Worm (Caenorhabditis elegans): ENCODE measurements around the gene str-250.

The str-250 gene

ce11 chrV:13906166-13906565 is 12.3 kb upstream of the str-250 start, which contains the start of gene stdh-1:
Gene stdh-1 (plus strand): TSS chrV:13906492.
- TF ChIP-seq aly-2 (tag; optimal IDR thresholded peaks at IDR 0.05) (no peak), nhr-129 (tag; optimal IDR thresholded peaks at IDR 0.05) (peak; percentile 21), unc-62 (GFP tag; optimal IDR thresholded peaks at IDR 0.05) (no peak), nhr-6 (tag; optimal IDR thresholded peaks at IDR 0.05) (no peak), nhr-21 (tag; optimal IDR thresholded peaks at IDR 0.05) (peak; percentile 4), elt-3 (tag; optimal IDR thresholded peaks at IDR 0.05) (no peak), ceh-16 (tag; optimal IDR thresholded peaks at IDR 0.05) (no peak), mbf-1 (tag; optimal IDR thresholded peaks at IDR 0.05) (no peak), lin-11 (tag; optimal IDR thresholded peaks at IDR 0.05) (no peak), alr-1 (tag; optimal IDR thresholded peaks at IDR 0.05) (no peak), skn-1 (tag; optimal IDR thresholded peaks at IDR 0.05) (no peak), sma-9 (GFP tag; optimal IDR thresholded peaks at IDR 0.05) (peak; percentile 28), sma-9 (tag; optimal IDR thresholded peaks at IDR 0.05) (no peak), lsy-2 (tag; optimal IDR thresholded peaks at IDR 0.05) (no peak), ztf-4 (tag; optimal IDR thresholded peaks at IDR 0.05) (no peak), nhr-237 (tag; optimal IDR thresholded peaks at IDR 0.05) (no peak), nhr-12 (tag; optimal IDR thresholded peaks at IDR 0.05) (no peak), fos-1 (tag; optimal IDR thresholded peaks at IDR 0.05) (no peak), nhr-10 (tag; optimal IDR thresholded peaks at IDR 0.05) (no peak), C34F6.9 (tag; optimal IDR thresholded peaks at IDR 0.05) (peak; percentile 34), unc-39 (tag; optimal IDR thresholded peaks at IDR 0.05) (no peak), nhr-23 (tag; optimal IDR thresholded peaks at IDR 0.05) (no peak), zag-1 (tag; optimal IDR thresholded peaks at IDR 0.05) (no peak), mdl-1 (tag; optimal IDR thresholded peaks at IDR 0.05) (no peak), mab-5 (tag; optimal IDR thresholded peaks at IDR 0.05) (no peak), peb-1 (tag; optimal IDR thresholded peaks at IDR 0.05) (no peak), crh-2 (tag; optimal IDR thresholded peaks at IDR 0.05) (no peak), nhr-11 (tag; optimal IDR thresholded peaks at IDR 0.05) (no peak)

- TF ChIP-seq sem-4 (tag; optimal IDR thresholded peaks at IDR 0.05) (peak; percentile 17), nhr-11 (tag; optimal IDR thresholded peaks at IDR 0.05) (no peak), alr-1 (tag; optimal IDR thresholded peaks at IDR 0.05) (no peak), mdl-1 (tag; optimal IDR thresholded peaks at IDR 0.05) (no peak), peb-1 (tag; optimal IDR thresholded peaks at IDR 0.05) (no peak), F13H6.1 (tag; optimal IDR thresholded peaks at IDR 0.05) (peak; percentile 11), ceh-82 (tag; optimal IDR thresholded peaks at IDR 0.05) (no peak), ZK546.5 (tag; optimal IDR thresholded peaks at IDR 0.05) (no peak), mbf-1 (tag; optimal IDR thresholded peaks at IDR 0.05) (no peak), fos-1 (tag; optimal IDR thresholded peaks at IDR 0.05) (no peak), mab-5 (tag; optimal IDR thresholded peaks at IDR 0.05) (no peak), snpc-4 (tag; optimal IDR thresholded peaks at IDR 0.05) (no peak), nhr-77 (tag; optimal IDR thresholded peaks at IDR 0.05) (no peak), zag-1 (tag; optimal IDR thresholded peaks at IDR 0.05) (no peak), ztf-11 (tag; optimal IDR thresholded peaks at IDR 0.05) (no peak), nhr-25 (tag; optimal IDR thresholded peaks at IDR 0.05) (peak; percentile 22), nhr-6 (tag; optimal IDR thresholded peaks at IDR 0.05) (no peak), lsy-2 (tag; optimal IDR thresholded peaks at IDR 0.05) (peak in 1 of 2 experiments; percentile 60), nhr-237 (tag; optimal IDR thresholded peaks at IDR 0.05) (no peak), skn-1 (tag; optimal IDR thresholded peaks at IDR 0.05) (no peak), lin-13 (GFP tag; optimal IDR thresholded peaks at IDR 0.05) (peak; percentile 49), gmeb-1 (tag; optimal IDR thresholded peaks at IDR 0.05) (peak; percentile 64), R02D3.7 (tag; optimal IDR thresholded peaks at IDR 0.05) (no peak), dmd-4 (tag; optimal IDR thresholded peaks at IDR 0.05) (no peak), lin-39 (tag; optimal IDR thresholded peaks at IDR 0.05) (no peak), ama-1 (optimal IDR thresholded peaks at IDR 0.05) (peak; percentile 96), Y55F3AM.14 (GFP tag; optimal IDR thresholded peaks at IDR 0.05) (peak; percentile 47), unc-55 (GFP tag; optimal IDR thresholded peaks at IDR 0.05) (no peak), egl-27 (tag; optimal IDR thresholded peaks at IDR 0.05) (no peak), unc-62 (GFP tag; optimal IDR thresholded peaks at IDR 0.05) (no peak), sma-3 (GFP tag; optimal IDR thresholded peaks at IDR 0.05) (peak; percentile 62), nhr-129 (tag; optimal IDR thresholded peaks at IDR 0.05) (peak; percentile 58), C34F6.9 (tag; optimal IDR thresholded peaks at IDR 0.05) (peak; percentile 21), nhr-21 (tag; optimal IDR thresholded peaks at IDR 0.05) (peak; percentile 46), ztf-4 (tag; optimal IDR thresholded peaks at IDR 0.05) (peak; percentile 53), nhr-23 (tag; optimal IDR thresholded peaks at IDR 0.05) (no peak), nhr-10 (tag; optimal IDR thresholded peaks at IDR 0.05) (no peak), ceh-16 (tag; optimal IDR thresholded peaks at IDR 0.05) (no peak), sma-9 (GFP tag; optimal IDR thresholded peaks at IDR 0.05) (peak; percentile 42), sma-9 (tag; optimal IDR thresholded peaks at IDR 0.05) (no peak), blmp-1 (tag; optimal IDR thresholded peaks at IDR 0.05; ENCODE audit: insufficient read depth) (no peak), ztf-1 (GFP tag; conservative IDR thresholded peaks at IDR 0.05) (no peak), elt-3 (tag; optimal IDR thresholded peaks at IDR 0.05) (no peak), lin-11 (tag; optimal IDR thresholded peaks at IDR 0.05) (no peak), nhr-12 (tag; optimal IDR thresholded peaks at IDR 0.05) (peak; percentile 35), elt-1 (tag; optimal IDR thresholded peaks at IDR 0.05) (no peak), crh-2 (tag; optimal IDR thresholded peaks at IDR 0.05) (peak; percentile 62), aly-2 (tag; optimal IDR thresholded peaks at IDR 0.05) (no peak)
Measured at ce11 chrV:13907557-13908104, 10.8 kb upstream of the str-250 start.

Data from whole organism, L2 larva.